Fruit fly (Drosophila melanogaster) ovary, adult (tissue): ENCODE measurements around the gene CG34354.

Experiments used
- CG17801 ChIP-seq: fragments of 200-800 bp; optimal IDR thresholded peaks from 2 replicates; lab custom pipeline; 2019; ENCODE audit warnings: missing biosample characterization, mild to moderate bottlenecking, missing genetic modification characterization, moderate library complexity; ENCODE audit not compliant: partially characterized antibody

The CG34354 gene

DNA sequence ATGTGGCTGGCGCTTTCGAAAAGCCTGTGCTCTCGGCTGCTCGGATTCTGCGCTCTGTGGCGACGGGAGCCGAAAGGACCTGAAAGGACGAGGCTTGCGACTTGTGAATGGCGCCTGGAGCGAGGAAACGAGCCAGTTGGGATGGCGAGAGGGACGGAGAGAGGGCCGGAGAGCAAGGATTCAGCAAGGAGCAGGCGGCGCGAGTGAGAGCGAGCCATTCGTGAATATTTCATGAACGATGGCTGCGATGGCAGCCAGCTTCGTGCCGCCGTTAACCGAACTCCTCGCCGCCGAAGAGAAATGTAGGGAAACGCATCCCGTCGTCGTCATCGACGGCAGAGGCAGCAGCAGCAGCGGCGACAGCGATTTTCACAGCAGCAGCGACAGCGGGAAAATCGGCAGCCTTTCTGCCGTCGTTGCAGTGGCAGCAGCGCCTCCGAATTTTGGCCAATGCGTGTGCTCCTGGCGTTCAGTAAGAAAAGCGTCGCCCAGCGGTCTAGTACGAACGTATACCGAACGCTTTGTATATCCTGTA is at the start of gene CG34354:
Gene CG34354, plus strand, starts transcription at position 485 of the 535 bp plus-strand sequence.
- no peak for TF ChIP-seq CG17801

DNA sequence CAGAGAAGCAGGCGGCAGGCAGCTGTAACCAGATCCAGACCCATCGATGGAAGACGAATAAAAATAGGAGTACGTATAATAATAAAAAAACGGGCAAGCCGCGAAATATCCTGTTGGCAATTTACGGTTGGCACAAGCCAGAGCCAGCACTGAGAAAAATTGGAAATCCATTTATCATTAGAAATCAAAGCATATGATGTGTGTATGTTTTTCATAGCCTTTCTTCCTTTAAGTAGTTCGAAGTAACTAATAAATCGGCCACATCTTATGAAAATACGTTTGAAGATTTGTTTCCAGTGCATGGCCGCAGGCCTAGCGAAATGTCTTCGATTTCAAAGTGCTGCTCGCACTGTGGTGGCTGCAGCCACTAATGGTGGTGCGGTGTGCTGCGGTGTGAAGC is 29.9 kb upstream of the CG34354 start:
- no peak for TF ChIP-seq CG17801

dm6 chr3R:28118111-28118510 is 28.6 kb upstream of the CG34354 start:
- no peak for TF ChIP-seq CG17801

- TF ChIP-seq CG17801, result no peak
Measured at dm6 chr3R:28126241-28126640, 20.4 kb upstream of the CG34354 start.

dm6 chr3R:28236158-28236557 is 89.5 kb downstream of the CG34354 start:
- TF ChIP-seq CG17801, result no peak

DNA sequence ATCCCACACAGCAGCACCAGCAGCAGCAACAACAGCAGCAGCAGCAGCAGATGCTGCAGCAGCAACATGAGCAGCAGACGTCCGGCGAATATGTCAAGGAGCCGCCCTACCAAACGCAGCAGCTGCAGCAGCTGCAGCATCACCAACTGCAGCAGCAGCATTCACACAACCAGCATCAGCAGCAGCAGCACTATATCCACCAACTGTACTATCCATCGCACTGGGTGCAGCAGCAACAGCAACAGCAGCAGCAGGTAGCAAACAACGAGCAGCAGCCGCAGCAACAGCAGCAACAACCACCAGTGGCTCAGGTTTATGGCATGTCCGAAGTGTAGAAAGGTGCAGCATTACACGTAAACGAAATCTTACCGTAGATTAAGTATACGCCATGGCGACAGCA is 91.1 kb downstream of the CG34354 start:
- no peak for TF ChIP-seq CG17801

DNA sequence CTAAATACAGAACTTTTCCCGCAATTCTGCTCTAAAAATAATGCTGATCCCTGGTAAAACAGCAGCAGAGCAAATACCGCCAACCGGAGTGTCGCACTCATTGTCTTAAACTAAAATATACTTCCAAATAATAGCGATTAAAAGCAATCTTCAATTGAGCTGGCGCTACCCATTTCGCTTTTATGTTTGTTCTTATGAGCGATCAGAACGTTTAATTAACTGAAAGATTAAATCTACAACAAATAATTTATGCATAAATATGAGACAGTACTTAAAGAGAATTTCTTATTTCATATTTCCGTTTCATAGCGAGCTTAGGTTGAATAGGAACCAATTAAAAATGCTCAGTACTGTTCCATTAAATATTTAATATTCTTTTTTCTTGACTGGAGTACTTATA is 116.8 kb downstream of the CG34354 start, which contains the start of gene CG43125:
Gene CG43125, minus strand, starts transcription at position 101 of the 400 bp plus-strand sequence.
- TF ChIP-seq CG17801, result no peak

DNA sequence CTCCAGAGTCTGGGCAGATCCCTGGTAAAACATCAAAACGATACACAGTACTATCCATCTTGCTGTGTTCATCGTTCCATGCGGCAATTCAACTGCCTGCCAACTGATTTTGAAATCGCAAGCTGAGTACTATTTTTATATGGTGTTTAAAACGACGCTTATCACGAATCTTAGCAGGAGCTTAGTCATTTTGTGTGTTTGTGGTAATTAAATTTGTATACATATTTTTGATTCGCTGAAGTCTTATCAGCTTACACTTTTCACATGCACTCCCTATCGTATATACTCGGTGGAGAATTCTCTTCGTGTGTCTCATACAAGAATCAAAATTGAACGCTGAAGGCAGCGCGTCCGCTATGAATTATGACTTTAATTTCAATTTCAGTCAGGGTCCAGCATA is 118.0 kb downstream of the CG34354 start, which contains the start of gene CG43124:
Gene CG43124, minus strand, starts transcription at position 101 of the 400 bp plus-strand sequence.
- no peak for TF ChIP-seq CG17801

DNA sequence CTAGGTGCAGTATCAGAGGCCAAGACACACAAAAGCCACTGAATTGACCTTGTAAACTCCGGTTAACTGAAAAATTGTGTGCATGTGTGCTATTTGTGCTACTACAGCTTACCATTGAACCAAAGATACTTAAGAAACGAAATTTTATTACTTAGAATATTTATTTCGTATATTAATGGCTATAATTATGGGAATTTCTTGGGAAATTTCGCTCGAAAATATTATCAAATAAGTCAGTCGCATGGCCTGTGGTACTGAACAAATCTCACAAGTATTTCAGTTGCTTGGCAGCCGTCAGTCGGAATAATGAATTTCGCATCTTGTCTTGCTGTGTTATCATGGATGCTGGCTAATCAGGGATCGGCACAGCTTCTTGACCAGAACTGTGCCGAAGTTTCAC is 135.6 kb downstream of the CG34354 start, which contains the start of gene CG34436:
Gene CG34436, plus strand, starts transcription at position 301 of the 400 bp plus-strand sequence.
- TF ChIP-seq CG17801, result no peak

DNA sequence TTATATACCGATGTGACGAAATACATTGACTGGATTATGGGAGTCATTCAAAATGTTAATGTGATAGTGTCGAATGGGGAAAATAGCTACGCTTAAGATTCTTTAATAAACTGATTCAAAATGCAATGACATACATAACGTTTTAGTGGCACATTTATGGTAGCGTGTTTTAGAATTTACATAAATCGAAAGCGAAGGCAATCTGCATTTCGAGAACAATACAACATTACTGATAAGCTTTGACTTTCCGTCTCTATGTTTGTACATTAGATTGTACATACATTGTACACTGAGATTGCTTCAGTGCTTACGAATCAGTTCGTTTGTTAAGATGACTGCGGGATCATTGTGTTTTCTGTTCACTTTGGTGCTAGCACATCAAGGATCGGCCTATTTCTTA is 136.7 kb downstream of the CG34354 start, which contains the start of gene CG34437:
Gene CG34437, plus strand, starts transcription at position 301 of the 400 bp plus-strand sequence.
- TF ChIP-seq CG17801, result no peak
